Fruit fly (Drosophila melanogaster) whole organism: Measurements from ENCODE around the gene CG34244.

ENCODE experiments used
- CG8478 ChIP-seq: fragments of >200 bp; optimal IDR thresholded peaks from 2 replicates; lab custom pipeline; 2018; ENCODE audit warnings: inconsistent platforms
- Dll ChIP-seq: fragments of >200 bp; optimal IDR thresholded peaks from 2 replicates; lab custom pipeline; 2017
- pan ChIP-seq: fragments of >200 bp; optimal IDR thresholded peaks from 2 replicates; lab custom pipeline; 2017
- psq ChIP-seq: fragments of >200 bp; optimal IDR thresholded peaks from 2 replicates; lab custom pipeline; 2017
- usp ChIP-seq: fragments of >200 bp; optimal IDR thresholded peaks from 2 replicates; lab custom pipeline; 2017; ENCODE audit warnings: missing biosample characterization, missing genetic modification characterization, mixed read lengths

dm6 chr3L:14236335-14236734 is 594 bp upstream of the CG34244 start, which contains the start of gene CG7906:
- no peak for TF ChIP-seq psq (lab: Kevin White, UChicago)
- TF ChIP-seq pan (lab: Kevin White, UChicago) = no peak
- no peak for TF ChIP-seq CG8478
- no peak for TF ChIP-seq usp (GFP tag; lab: Kevin White, UChicago)
- TF ChIP-seq Dll (lab: Kevin White, UChicago) = no peak
